Fruit fly (Drosophila melanogaster) whole organism, prepupa: ENCODE results near the gene Srrm1.

ENCODE experiments used
- CG10631 ChIP-seq: fragments of 200-800 bp; sonication (Bioruptor generic); optimal IDR thresholded peaks from 2 replicates; lab custom pipeline; 2016; ENCODE audit warnings: missing biosample characterization, missing genetic modification characterization
- CG32006 ChIP-seq: fragments of 200-800 bp; sonication (Bioruptor generic); optimal IDR thresholded peaks from 3 replicates; lab custom pipeline; 2017; ENCODE audit warnings: missing biosample characterization, mild to moderate bottlenecking, missing genetic modification characterization
- CG34406 ChIP-seq: fragments of 200-800 bp; sonication (Bioruptor generic); optimal IDR thresholded peaks from 3 replicates; lab custom pipeline; 2016; ENCODE audit warnings: missing biosample characterization, missing genetic modification characterization
- CG6163 ChIP-seq: fragments of 200-800 bp; sonication (Bioruptor generic); IDR thresholded peaks from 3 replicates; pipeline ENCODE4 v1.3.6; 2022; ENCODE audit warnings: missing biosample characterization, missing genetic modification characterization
- Gug ChIP-seq: fragments of 200-800 bp; sonication (Bioruptor generic); IDR thresholded peaks from 2 replicates; pipeline ENCODE4 v1.3.6; 2022; ENCODE audit warnings: missing biosample characterization, missing genetic modification characterization
- OdsH ChIP-seq: fragments of 200-800 bp; sonication (Bioruptor generic); optimal IDR thresholded peaks from 3 replicates; lab custom pipeline; 2016; ENCODE audit warnings: missing biosample characterization, missing genetic modification characterization
- acj6 ChIP-seq: fragments of 200-800 bp; sonication (Bioruptor generic); optimal IDR thresholded peaks from 3 replicates; lab custom pipeline; 2016; ENCODE audit warnings: missing biosample characterization, missing genetic modification characterization
- esn ChIP-seq: fragments of 200-800 bp; sonication (Bioruptor generic); optimal IDR thresholded peaks from 2 replicates; lab custom pipeline; 2016; ENCODE audit warnings: missing biosample characterization, mild to moderate bottlenecking, missing genetic modification characterization, moderate library complexity
- fd59A ChIP-seq: fragments of 200-800 bp; sonication (Bioruptor generic); optimal IDR thresholded peaks from 2 replicates; lab custom pipeline; 2017; ENCODE audit warnings: missing biosample characterization, mild to moderate bottlenecking, missing genetic modification characterization, missing genetic modification reagents
- fd85E ChIP-seq: fragments of 200-800 bp; sonication (Bioruptor generic); optimal IDR thresholded peaks from 3 replicates; lab custom pipeline; 2016; ENCODE audit warnings: missing biosample characterization, missing genetic modification characterization

Gene Srrm1

DNA sequence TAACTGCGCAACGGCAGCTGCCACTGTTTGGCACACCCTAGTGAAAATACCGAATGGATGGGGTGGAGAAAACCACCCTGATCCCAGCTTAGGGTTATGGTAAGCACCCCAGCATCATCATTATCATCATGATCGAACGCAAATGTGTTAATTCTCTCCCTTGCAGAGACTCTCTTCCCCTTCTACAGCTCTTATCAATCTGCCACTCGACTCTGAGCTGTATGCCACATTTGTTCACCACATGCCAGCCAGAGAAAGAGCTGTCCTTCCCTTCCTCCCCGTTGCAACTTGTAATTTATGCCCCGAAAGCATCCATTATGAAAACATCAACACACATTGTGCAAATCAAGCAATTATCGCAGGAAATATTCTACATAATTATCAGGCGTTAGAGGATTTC is 47.9 kb downstream of the Srrm1 start:
- no peak for TF ChIP-seq CG34406 (GFP tag; lab: Kevin White, UChicago)
- TF ChIP-seq CG10631: no peak
- no peak for TF ChIP-seq acj6
- no peak for TF ChIP-seq OdsH
- no peak for TF ChIP-seq esn (GFP tag; lab: Kevin White, UChicago)
- no peak for TF ChIP-seq CG6163

DNA sequence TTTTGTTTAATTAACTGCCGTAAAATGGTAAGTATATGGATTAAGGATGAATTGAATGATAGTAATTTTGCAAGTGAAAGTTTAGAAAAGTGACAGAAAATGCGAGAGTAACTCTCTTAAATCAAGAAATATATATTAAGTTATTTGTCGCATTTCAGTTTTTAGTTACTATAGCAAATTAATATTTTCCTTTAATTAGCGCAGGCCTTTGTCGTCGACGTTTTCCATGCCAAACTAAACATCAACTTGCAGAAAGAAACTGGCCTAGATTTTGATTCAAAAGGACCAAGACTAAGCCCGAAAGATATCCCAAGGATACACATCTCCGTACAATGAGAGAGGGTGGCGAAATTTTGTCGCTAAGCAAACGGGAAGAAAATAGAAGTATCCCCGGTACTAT is 50.6 kb downstream of the Srrm1 start, which contains the start of gene CG17300:
TSS of gene CG17300 (minus strand) at position 101 of the 400 bp plus-strand sequence.
- TF ChIP-seq Gug (no peak), CG6163 (no peak)

DNA sequence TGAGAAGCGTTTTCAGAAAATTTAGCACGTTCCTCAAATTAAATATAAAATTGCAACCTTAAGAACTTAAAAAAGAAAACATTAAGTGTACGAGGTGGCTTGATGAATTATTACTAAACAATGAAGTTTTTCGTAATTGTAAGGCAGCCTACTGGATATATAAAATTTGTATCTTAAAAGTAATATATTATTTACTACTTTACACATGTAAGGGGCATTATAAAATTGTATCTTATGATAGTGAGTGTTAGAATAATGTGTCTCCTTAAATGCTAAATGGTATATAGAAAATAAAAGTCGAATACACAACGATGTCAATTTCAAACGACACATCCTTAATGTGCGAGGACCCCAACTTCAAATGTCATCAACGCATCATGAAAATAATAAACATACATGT is 53.2 kb downstream of the Srrm1 start, which contains the start of gene CG11251:
TSS of gene CG11251 (minus strand) at position 101 of the 400 bp plus-strand sequence.
- no peak for TF ChIP-seq CG32006
- no peak for TF ChIP-seq fd59A (GFP tag; lab: Kevin White, UChicago)
- TF ChIP-seq fd85E (GFP tag; lab: Kevin White, UChicago): no peak
